Fruit fly (Drosophila melanogaster): ENCODE data around the gene CG1265.

The CG1265 gene

DNA sequence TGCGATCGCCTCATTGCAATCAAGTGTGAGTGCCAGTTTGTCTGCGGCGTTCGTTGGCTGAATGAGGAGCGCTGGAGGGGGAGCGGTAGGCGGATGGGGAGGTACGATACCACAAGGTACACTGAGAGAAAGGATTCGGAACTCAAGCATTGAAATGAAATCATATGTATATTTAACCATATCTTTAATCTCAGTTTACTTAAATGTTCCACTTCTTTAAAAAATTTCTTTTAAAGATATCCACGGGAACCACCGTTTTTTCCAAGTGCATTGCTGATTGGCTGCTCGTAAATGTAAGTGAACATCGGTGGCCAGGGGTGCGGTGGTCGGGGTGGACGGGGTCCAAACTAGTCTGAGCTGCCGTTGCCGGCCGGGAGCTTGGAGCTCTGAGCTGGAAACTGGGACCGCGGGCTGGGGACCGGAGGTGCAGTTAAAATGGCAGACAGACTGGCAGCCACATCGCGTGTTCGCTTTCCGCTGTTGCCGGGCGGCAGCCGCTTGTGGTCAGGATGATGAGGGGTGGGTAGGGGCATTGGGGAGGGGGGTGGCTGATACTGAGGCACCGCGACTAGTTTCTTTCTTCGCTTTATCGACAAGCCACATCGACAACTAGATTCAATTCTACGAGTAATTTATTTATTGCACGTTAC, 26.3 kb upstream of the CG1265 start (continued):
- TF ChIP-seq pzg (GFP tag; optimal IDR thresholded peaks at IDR 0.05) (no peak), CG4424 (GFP tag; optimal IDR thresholded peaks at IDR 0.05) (peak; percentile 95), ttk (GFP tag; IDR thresholded peaks at IDR 0.05) (peak; percentile 98), CG8281 (tag; optimal IDR thresholded peaks at IDR 0.05) (peak; percentile 78), CG34376 (GFP tag; optimal IDR thresholded peaks at IDR 0.05) (peak; percentile 68), CG15073 (GFP tag; optimal IDR thresholded peaks at IDR 0.05) (peak; percentile 86), Rx (GFP tag; IDR thresholded peaks at IDR 0.05) (peak; percentile 96), CG12769 (tag; optimal IDR thresholded peaks at IDR 0.05) (peak; percentile 98), scrt (GFP tag; optimal IDR thresholded peaks at IDR 0.05) (peak; percentile 85), ac (GFP tag; optimal IDR thresholded peaks at IDR 0.05) (peak; percentile 82), CG7357 (GFP tag; IDR thresholded peaks at IDR 0.05) (peak; percentile 90), CG33213 (GFP tag; optimal IDR thresholded peaks at IDR 0.05) (peak; percentile 94), sug (tag; optimal IDR thresholded peaks at IDR 0.05) (peak; percentile 90), chm (GFP tag; IDR thresholded peaks at IDR 0.05) (peak; percentile 98), CG5245 (GFP tag; optimal IDR thresholded peaks at IDR 0.05) (peak; percentile 96), gem (tag; optimal IDR thresholded peaks at IDR 0.05) (peak; percentile 98), CG12155 (GFP tag; optimal IDR thresholded peaks at IDR 0.05) (peak; percentile 85), cas (GFP tag; IDR thresholded peaks at IDR 0.05) (peak; percentile 67; the same call in 1 of the 2 replicates), HLH4C (GFP tag; IDR thresholded peaks at IDR 0.05; ENCODE audit: partially characterized antibody) (no peak), CG2120 (GFP tag; optimal IDR thresholded peaks at IDR 0.05) (peak; percentile 73), bbx (GFP tag; IDR thresholded peaks at IDR 0.05; ENCODE audit: partially characterized antibody) (no peak), fu2 (GFP tag; optimal IDR thresholded peaks at IDR 0.05) (peak; percentile 84), CG7963 (GFP tag; IDR thresholded peaks at IDR 0.05; ENCODE audit: partially characterized antibody) (no peak), CG13775 (GFP tag; optimal IDR thresholded peaks at IDR 0.05) (peak; percentile 92), CoRest (tag; optimal IDR thresholded peaks at IDR 0.05) (peak; percentile 97), ERR (GFP tag; optimal IDR thresholded peaks at IDR 0.05) (peak; percentile 91), nau (GFP tag; optimal IDR thresholded peaks at IDR 0.05) (peak; percentile 94), Ada2b (GFP tag; IDR thresholded peaks at IDR 0.05) (peak; percentile 97), CG2678 (tag; optimal IDR thresholded peaks at IDR 0.05) (peak; percentile 97), Ets97D (GFP tag; optimal IDR thresholded peaks at IDR 0.05) (peak; percentile 85), HHEX (GFP tag; optimal IDR thresholded peaks at IDR 0.05) (peak; percentile 94), D19B (GFP tag; optimal IDR thresholded peaks at IDR 0.05) (peak; percentile 43), trem (tag; optimal IDR thresholded peaks at IDR 0.05) (peak; percentile 94), dati (GFP tag; IDR thresholded peaks at IDR 0.05) (peak; percentile 92), CG18011 (GFP tag; optimal IDR thresholded peaks at IDR 0.05) (peak; percentile 74), Blimp-1 (GFP tag; optimal IDR thresholded peaks at IDR 0.05) (peak; percentile 97), Dp (GFP tag; optimal IDR thresholded peaks at IDR 0.05) (peak; percentile 7), dimm (GFP tag; IDR thresholded peaks at IDR 0.05) (peak; percentile 95), jing (GFP tag; optimal IDR thresholded peaks at IDR 0.05) (peak; percentile 97), CG4820 (GFP tag; optimal IDR thresholded peaks at IDR 0.05) (peak; percentile 97), sr (GFP tag; IDR thresholded peaks at IDR 0.05) (peak; percentile 89), CG10147 (GFP tag; optimal IDR thresholded peaks at IDR 0.05) (peak; percentile 88), CG4328 (GFP tag; optimal IDR thresholded peaks at IDR 0.05) (peak; percentile 94), Eip74EF (GFP tag; optimal IDR thresholded peaks at IDR 0.05) (peak in 1 of 2 experiments; percentile 91), CG32772 (GFP tag; IDR thresholded peaks at IDR 0.05) (peak; percentile 97), crc (GFP tag; optimal IDR thresholded peaks at IDR 0.05) (peak; percentile 81), NfI (GFP tag; optimal IDR thresholded peaks at IDR 0.05) (peak; percentile 96), onecut (GFP tag; IDR thresholded peaks at IDR 0.05) (peak; percentile 95), HLH3B (GFP tag; IDR thresholded peaks at IDR 0.05) (peak; percentile 98)
